Worm (Caenorhabditis elegans): ENCODE results near the gene lin-5.

The lin-5 gene

ce11 chrII:7816163-7816776 lies 44.1 kb upstream of the lin-5 start, which contains the start of gene cki-2:
cki-2 (plus strand) TSS chrII:7816499.
- TF ChIP-seq pax-3 (tag; optimal IDR thresholded peaks at IDR 0.05) (no peak), unc-86 (tag; optimal IDR thresholded peaks at IDR 0.05) (no peak), Y116A8C.19 (tag; optimal IDR thresholded peaks at IDR 0.05; ENCODE audit: borderline replicate concordance) (no peak), nhr-11 (tag; optimal IDR thresholded peaks at IDR 0.05) (no peak), C04F5.9 (tag; optimal IDR thresholded peaks at IDR 0.05) (no peak), dpl-1 (GFP tag; optimal IDR thresholded peaks at IDR 0.05) (peak; percentile 23 to 84 (median 62)), aly-2 (tag; optimal IDR thresholded peaks at IDR 0.05) (no peak), ces-1 (GFP tag; optimal IDR thresholded peaks at IDR 0.05) (no peak), sup-37 (GFP tag; optimal IDR thresholded peaks at IDR 0.05) (no peak), elt-2 (tag; optimal IDR thresholded peaks at IDR 0.05) (peak; percentile 5), lin-15B (tag; optimal IDR thresholded peaks at IDR 0.05) (no peak), jun-1 (tag; optimal IDR thresholded peaks at IDR 0.05) (no peak), nhr-84 (tag; optimal IDR thresholded peaks at IDR 0.05) (no peak), pag-3 (tag; optimal IDR thresholded peaks at IDR 0.05; ENCODE audit: borderline replicate concordance, insufficient read depth) (no peak), nhr-19 (GFP tag; conservative IDR thresholded peaks at IDR 0.05) (no peak), swsn-7 (tag; optimal IDR thresholded peaks at IDR 0.05) (no peak), lin-35 (GFP tag; optimal IDR thresholded peaks at IDR 0.05) (peak; percentile 63 to 73), C16A3.4 (tag; optimal IDR thresholded peaks at IDR 0.05) (no peak), nhr-20 (tag; optimal IDR thresholded peaks at IDR 0.05) (peak; percentile 1), ztf-4 (tag; optimal IDR thresholded peaks at IDR 0.05) (no peak), lsy-2 (tag; optimal IDR thresholded peaks at IDR 0.05) (peak in 1 of 2 experiments; percentile 49), ceh-8 (GFP tag; optimal IDR thresholded peaks at IDR 0.05) (no peak), nhr-47 (tag; optimal IDR thresholded peaks at IDR 0.05) (no peak), nhr-12 (tag; optimal IDR thresholded peaks at IDR 0.05) (no peak), lin-14 (GFP tag; optimal IDR thresholded peaks at IDR 0.05) (peak; percentile 25), xbp-1 (tag; optimal IDR thresholded peaks at IDR 0.05) (no peak), nhr-77 (tag; optimal IDR thresholded peaks at IDR 0.05) (no peak), blmp-1 (tag; optimal IDR thresholded peaks at IDR 0.05) (peak; percentile 41), ceh-90 (tag; optimal IDR thresholded peaks at IDR 0.05) (no peak), snu-23 (GFP tag; optimal IDR thresholded peaks at IDR 0.05) (peak; percentile 14), efl-1 (optimal IDR thresholded peaks at IDR 0.05) (peak; percentile 21 to 64), efl-1 (GFP tag; optimal IDR thresholded peaks at IDR 0.05 in 1 of 2) (peak; percentile 72 to 93), zag-1 (tag; optimal IDR thresholded peaks at IDR 0.05) (no peak), lin-13 (GFP tag; optimal IDR thresholded peaks at IDR 0.05) (no peak)

DNA sequence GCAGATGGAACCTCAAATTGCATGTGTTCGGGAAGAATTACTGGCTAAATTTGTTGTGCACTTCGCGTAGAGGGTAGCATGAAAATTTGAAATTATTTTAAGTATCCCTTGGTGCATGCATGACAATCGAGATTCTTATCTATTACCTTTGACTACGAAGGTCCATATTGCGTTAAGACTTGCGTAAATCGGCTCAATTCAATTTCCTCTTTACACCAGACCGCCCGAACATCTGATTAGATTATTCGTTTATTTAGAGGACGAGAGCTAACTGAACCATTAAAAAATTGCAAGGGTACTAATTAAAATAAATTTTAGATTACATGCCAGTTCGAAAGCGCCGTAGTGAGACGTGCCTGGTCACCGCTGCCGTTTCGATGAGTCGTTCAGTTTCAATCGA lies 42.8 kb upstream of the lin-5 start:
- no peak for TF ChIP-seq fkh-8 (tag; optimal IDR thresholded peaks at IDR 0.05)
- TF ChIP-seq pax-3 (tag; optimal IDR thresholded peaks at IDR 0.05): no peak
- TF ChIP-seq ama-1 (optimal IDR thresholded peaks at IDR 0.05): no peak
- TF ChIP-seq mef-2 (tag; optimal IDR thresholded peaks at IDR 0.05): no peak
- TF ChIP-seq lin-13 (GFP tag; optimal IDR thresholded peaks at IDR 0.05): no peak
- TF ChIP-seq nhr-76 (tag; optimal IDR thresholded peaks at IDR 0.05): no peak
- TF ChIP-seq fkh-4 (tag; optimal IDR thresholded peaks at IDR 0.05; ENCODE audit: borderline replicate concordance): no peak

DNA sequence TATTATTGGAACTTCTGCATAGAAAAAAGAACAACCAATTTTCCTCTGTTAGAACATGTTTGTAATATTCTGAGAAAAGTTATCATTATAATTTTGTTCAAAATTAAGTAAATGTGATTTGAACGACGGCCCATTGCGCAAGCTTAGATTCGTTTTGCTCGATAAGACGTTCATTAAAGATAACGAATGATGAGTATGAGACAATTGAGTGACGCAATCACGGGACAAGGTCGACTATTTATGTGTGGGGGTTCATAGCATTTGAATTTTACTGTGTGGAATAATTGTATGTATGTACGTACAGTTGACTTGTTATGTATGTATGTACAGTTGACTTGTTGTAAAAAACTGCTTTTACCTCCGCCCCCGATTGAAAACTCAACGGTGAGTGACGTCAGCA lies 41.0 kb upstream of the lin-5 start:
- TF ChIP-seq hlh-4 (tag; optimal IDR thresholded peaks at IDR 0.05) (no peak), nhr-20 (tag; optimal IDR thresholded peaks at IDR 0.05) (no peak), ztf-4 (tag; optimal IDR thresholded peaks at IDR 0.05) (no peak), C34B4.2 (tag; optimal IDR thresholded peaks at IDR 0.05) (no peak), F16B12.6 (tag; optimal IDR thresholded peaks at IDR 0.05) (no peak), efl-3 (GFP tag; optimal IDR thresholded peaks at IDR 0.05) (no peak), ces-1 (GFP tag; optimal IDR thresholded peaks at IDR 0.05) (no peak), elt-2 (tag; optimal IDR thresholded peaks at IDR 0.05) (no peak), nhr-19 (GFP tag; conservative IDR thresholded peaks at IDR 0.05) (no peak), tlp-1 (tag; optimal IDR thresholded peaks at IDR 0.05) (no peak), pag-3 (tag; optimal IDR thresholded peaks at IDR 0.05; ENCODE audit: borderline replicate concordance, insufficient read depth) (no peak), zag-1 (tag; optimal IDR thresholded peaks at IDR 0.05) (no peak)
